Fruit fly (Drosophila melanogaster): ENCODE data around the gene Sfp24Bb.

Gene Sfp24Bb

DNA sequence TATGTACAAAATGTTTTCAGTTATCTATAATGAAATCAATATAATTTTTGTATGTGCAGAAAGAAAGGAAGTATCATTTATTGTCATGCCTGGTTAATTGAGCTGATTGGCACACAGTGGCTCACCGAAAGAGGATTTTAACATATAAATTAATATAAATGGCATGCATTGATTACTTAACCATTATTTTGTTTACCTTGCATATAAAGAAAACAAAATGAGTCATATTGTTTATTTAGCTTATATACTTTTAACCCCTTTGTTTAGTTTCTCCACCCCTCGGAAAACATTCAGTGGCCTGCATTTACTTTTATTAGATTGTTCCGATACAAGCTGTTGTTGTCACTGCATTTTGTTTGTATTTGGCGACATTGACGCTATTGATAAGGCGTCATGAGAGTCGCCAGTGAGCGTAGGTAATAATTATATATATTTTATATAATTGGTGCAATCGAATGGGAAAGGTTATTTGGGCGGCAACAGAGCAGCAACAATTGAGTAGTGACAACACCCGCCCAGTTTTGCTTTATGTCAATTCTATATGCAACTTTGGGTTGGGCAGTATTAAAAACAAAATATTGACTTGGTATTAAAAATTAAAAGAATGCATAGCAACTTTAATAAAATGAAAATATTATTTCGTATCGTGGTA, 21.9 kb downstream of the Sfp24Bb start (continued):
- TF ChIP-seq CG17361 (GFP tag; IDR thresholded peaks at IDR 0.05), result no peak
- TF ChIP-seq Poxn (GFP tag; IDR thresholded peaks at IDR 0.05), result no peak
- no peak for TF ChIP-seq CG9437 (GFP tag; optimal IDR thresholded peaks at IDR 0.05)
- peak in 1 of 2 experiments; percentile 26 for TF ChIP-seq Hr51 (GFP tag; optimal IDR thresholded peaks at IDR 0.05)
- no peak for TF ChIP-seq Mrtf (GFP tag; IDR thresholded peaks at IDR 0.05)
- no peak for TF ChIP-seq Hand (GFP tag; optimal IDR thresholded peaks at IDR 0.05)
- no peak for TF ChIP-seq Stat92E (GFP tag; optimal IDR thresholded peaks at IDR 0.05)
- no peak for TF ChIP-seq CG12659 (GFP tag; optimal IDR thresholded peaks at IDR 0.05)
- no peak for TF ChIP-seq CG34422 (GFP tag; IDR thresholded peaks at IDR 0.05)
- TF ChIP-seq CG7928 (GFP tag; optimal IDR thresholded peaks at IDR 0.05), result no peak
- no peak for TF ChIP-seq CG7271 (tag; optimal IDR thresholded peaks at IDR 0.05)
- no peak for TF ChIP-seq CG9215 (GFP tag; IDR thresholded peaks at IDR 0.05)
- TF ChIP-seq gro (GFP tag; optimal IDR thresholded peaks at IDR 0.05), result no peak
- no peak for TF ChIP-seq CG8388 (GFP tag; optimal IDR thresholded peaks at IDR 0.05)
- no peak for TF ChIP-seq Oaz (GFP tag; IDR thresholded peaks at IDR 0.05)
- TF ChIP-seq Sox100B (GFP tag; optimal IDR thresholded peaks at IDR 0.05), result peak; percentile 42
- TF ChIP-seq dan (GFP tag; IDR thresholded peaks at IDR 0.05), result no peak
- no peak for TF ChIP-seq CG13123 (GFP tag; optimal IDR thresholded peaks at IDR 0.05)
- no peak for TF ChIP-seq stc (GFP tag; IDR thresholded peaks at IDR 0.05)
- no peak for TF ChIP-seq CG10462 (GFP tag; optimal IDR thresholded peaks at IDR 0.05)
- no peak for TF ChIP-seq CG2889 (GFP tag; IDR thresholded peaks at IDR 0.05)
- no peak for TF ChIP-seq Chrac-16 (GFP tag; optimal IDR thresholded peaks at IDR 0.05)
- TF ChIP-seq nmo (GFP tag; optimal IDR thresholded peaks at IDR 0.05), result no peak
- no peak for TF ChIP-seq Side (GFP tag; optimal IDR thresholded peaks at IDR 0.05)
- TF ChIP-seq CG2116 (GFP tag; optimal IDR thresholded peaks at IDR 0.05), result no peak
- TF ChIP-seq CG1603 (tag; optimal IDR thresholded peaks at IDR 0.05), result peak; percentile 40
- TF ChIP-seq B-H1 (GFP tag; IDR thresholded peaks at IDR 0.05), result no peak
- peak; percentile 26 for TF ChIP-seq onecut (GFP tag; IDR thresholded peaks at IDR 0.05)
- peak; percentile 60 for TF ChIP-seq CG15601 (tag; optimal IDR thresholded peaks at IDR 0.05)
- no peak for TF ChIP-seq Ssrp (tag; optimal IDR thresholded peaks at IDR 0.05)
- no peak for TF ChIP-seq HmgZ (tag; optimal IDR thresholded peaks at IDR 0.05)
- TF ChIP-seq CG16813 (GFP tag; IDR thresholded peaks at IDR 0.05; ENCODE audit: partially characterized antibody), result no peak
- no peak for TF ChIP-seq CG17568 (GFP tag; optimal IDR thresholded peaks at IDR 0.05)
- TF ChIP-seq NFAT (GFP tag; IDR thresholded peaks at IDR 0.05), result no peak
- no peak for TF ChIP-seq eve (GFP tag; optimal IDR thresholded peaks at IDR 0.05)
- TF ChIP-seq CG11247 (GFP tag; IDR thresholded peaks at IDR 0.05), result no peak
- no peak for TF ChIP-seq H15 (GFP tag; IDR thresholded peaks at IDR 0.05)
- TF ChIP-seq CG7963 (GFP tag; IDR thresholded peaks at IDR 0.05; ENCODE audit: partially characterized antibody), result no peak
- no peak for TF ChIP-seq unpg (GFP tag; optimal IDR thresholded peaks at IDR 0.05)
- TF ChIP-seq NfI (GFP tag; optimal IDR thresholded peaks at IDR 0.05), result no peak
- no peak for TF ChIP-seq CG34224 (GFP tag; IDR thresholded peaks at IDR 0.05; ENCODE audit: partially characterized antibody)
- no peak for TF ChIP-seq CrebB (tag; optimal IDR thresholded peaks at IDR 0.05)
- no peak for TF ChIP-seq grau (tag; optimal IDR thresholded peaks at IDR 0.05)
- no peak for TF ChIP-seq Xbp1 (GFP tag; optimal IDR thresholded peaks at IDR 0.05)
- TF ChIP-seq sens (GFP tag), result peak; percentile 62
- TF ChIP-seq CG6791 (GFP tag; IDR thresholded peaks at IDR 0.05; ENCODE audit: partially characterized antibody), result no peak
- TF ChIP-seq mam (GFP tag; optimal IDR thresholded peaks at IDR 0.05), result no peak
- no peak for TF ChIP-seq nau (GFP tag; optimal IDR thresholded peaks at IDR 0.05)
- no peak for TF ChIP-seq pzg (GFP tag; optimal IDR thresholded peaks at IDR 0.05)
- no peak for TF ChIP-seq kah (GFP tag; optimal IDR thresholded peaks at IDR 0.05)

Measured in whole organism, embryonic.